Worm (Caenorhabditis elegans) whole organism, late embryonic: Measurements from ENCODE around the gene dop-5.

ENCODE experiments used
- C08G9.2 ChIP-seq: sonication (generic microtip); optimal IDR thresholded peaks from 2 replicates; lab custom pipeline; 2016; ENCODE audit warnings: mild to moderate bottlenecking, missing genetic modification characterization, moderate library complexity, missing compliant biosample characterization
- ama-1 ChIP-seq: fragments of 150-350 bp; optimal IDR thresholded peaks from 2 replicates; lab custom pipeline; 2014
- ceh-30 ChIP-seq: fragments of 150-350 bp; optimal IDR thresholded peaks from 2 replicates; lab custom pipeline; 2014; ENCODE audit warnings: missing biosample characterization, missing genetic modification characterization
- ceh-6 ChIP-seq: fragments of 200-800 bp; sonication (Bioruptor generic); optimal IDR thresholded peaks from 2 replicates; lab custom pipeline; 2018; ENCODE audit warnings: mild to moderate bottlenecking, missing genetic modification characterization, missing compliant biosample characterization
- pat-9 ChIP-seq: fragments of 200-800 bp; sonication (Bioruptor generic); optimal IDR thresholded peaks from 2 replicates; lab custom pipeline; 2018; ENCODE audit warnings: mild to moderate bottlenecking, missing genetic modification characterization, moderate library complexity, missing compliant biosample characterization
- pqm-1 ChIP-seq: sonication (generic microtip); optimal IDR thresholded peaks from 2 replicates; lab custom pipeline; 2016; ENCODE audit warnings: missing genetic modification characterization, missing compliant biosample characterization
- rnt-1 ChIP-seq: sonication (generic microtip); optimal IDR thresholded peaks from 2 replicates; lab custom pipeline; 2016; ENCODE audit warnings: missing genetic modification characterization, missing compliant biosample characterization
- syd-9 ChIP-seq: sonication (generic microtip); optimal IDR thresholded peaks from 2 replicates; lab custom pipeline; 2016; ENCODE audit warnings: mild to moderate bottlenecking, missing genetic modification characterization, moderate library complexity, missing compliant biosample characterization

DNA sequence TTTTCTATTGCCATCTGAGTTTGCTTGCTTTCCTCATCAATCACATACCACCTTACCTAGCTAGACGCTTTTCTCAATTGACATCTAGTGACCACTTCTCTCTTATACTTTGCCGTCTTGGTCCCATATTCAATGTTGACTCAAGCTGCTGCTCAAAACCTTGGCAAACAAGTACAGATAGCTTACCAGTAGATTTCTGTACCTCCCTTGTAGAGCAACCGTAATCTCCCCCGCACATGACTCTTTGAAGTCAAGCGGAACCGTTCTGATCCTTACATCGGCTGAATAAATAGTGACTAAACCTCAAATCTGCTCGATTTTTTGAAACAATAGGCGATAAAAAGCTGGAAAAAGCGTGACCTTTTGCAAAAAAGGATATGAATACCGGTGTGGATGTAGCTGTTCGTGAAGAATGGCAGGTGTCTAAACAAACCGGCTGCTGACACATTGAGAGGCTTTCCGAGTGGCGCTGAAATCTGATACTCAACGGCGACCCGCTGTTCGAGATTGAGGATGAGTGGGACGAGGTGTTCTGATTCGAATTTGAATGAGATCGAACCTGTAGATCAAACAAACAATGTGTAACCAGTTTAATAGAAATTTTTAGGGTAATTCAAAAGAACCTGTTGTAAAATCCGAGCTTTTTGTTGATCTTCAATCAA lies 30.1 kb downstream of the dop-5 start:
- no peak for TF ChIP-seq syd-9 (tag; lab: Kevin White, UChicago)
- no peak for TF ChIP-seq ama-1 (lab: Kevin White, UChicago)
- TF ChIP-seq pqm-1 (tag; lab: Kevin White, UChicago), result no peak
- TF ChIP-seq C08G9.2 (tag; lab: Kevin White, UChicago), result no peak
- TF ChIP-seq pat-9 (tag; lab: Kevin White, UChicago), result no peak
- no peak for TF ChIP-seq rnt-1
- TF ChIP-seq ceh-30 (tag; lab: Kevin White, UChicago), result no peak
- no peak for TF ChIP-seq ceh-6
